Comparison of ENCODE assay signal across 1 fruit fly cellular context in the genomic region with DNA sequence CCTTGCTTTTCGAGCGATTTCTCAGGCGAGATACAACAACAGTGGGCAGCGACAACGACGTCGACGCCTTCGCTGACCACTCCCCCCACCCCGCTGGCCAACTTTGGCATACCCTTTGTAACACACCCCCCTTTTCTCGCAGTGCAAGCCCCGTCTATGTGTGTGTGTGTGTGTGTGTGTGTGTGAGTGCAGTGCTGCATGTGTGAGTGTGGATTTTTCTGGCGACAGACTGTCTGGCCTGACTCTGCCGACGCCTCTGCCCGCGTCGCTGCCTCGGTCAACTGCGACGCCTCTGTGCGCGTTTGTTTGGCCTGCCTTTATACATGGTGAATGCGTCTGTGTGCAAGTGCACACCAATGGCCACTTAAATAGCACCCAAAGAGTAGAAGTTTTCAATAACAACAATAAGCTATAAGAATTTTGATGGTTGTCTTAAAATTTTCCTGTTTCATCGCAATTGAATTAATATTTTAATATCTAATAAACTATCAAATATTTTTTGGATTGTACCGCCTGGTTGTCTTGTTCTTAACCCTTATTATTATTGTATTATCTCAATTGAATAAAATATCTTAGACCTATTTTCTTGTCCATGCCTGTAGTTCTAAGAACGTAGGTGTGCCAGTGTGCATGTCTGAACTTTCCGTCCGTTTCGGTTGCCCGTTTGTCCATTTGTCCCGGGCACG.
TF ChIP-seq lines count a peak whose summit lies in the region.

No protein-coding gene starts in this region.

TF ChIP-seq in whole organism, embryonic, 481 proteins besides CTCF, POLR2A, EP300 and RAD21 (continued from another document and continues in another):
- no peak for TF ChIP-seq CkIIα-i1 (GFP tag; IDR thresholded peaks at IDR 0.05; lab: Robert Waterston, UW)
- TF ChIP-seq CG30403 (GFP tag; optimal IDR thresholded peaks at IDR 0.05; lab: Kevin White, UChicago): peak; percentile 84
- peak; percentile 95 for TF ChIP-seq Oli (tag; optimal IDR thresholded peaks at IDR 0.05; lab: Kevin White, UChicago)
- TF ChIP-seq D19A (tag; optimal IDR thresholded peaks at IDR 0.05; lab: Kevin White, UChicago): peak; percentile 95
- TF ChIP-seq Dp (GFP tag; optimal IDR thresholded peaks at IDR 0.05; lab: Kevin White, UChicago): no peak
- TF ChIP-seq unc-4 (GFP tag; IDR thresholded peaks at IDR 0.05; lab: Robert Waterston, UW; ENCODE audit: partially characterized antibody): no peak
- peak; percentile 81 for TF ChIP-seq sens-2 (GFP tag; IDR thresholded peaks at IDR 0.05; lab: Robert Waterston, UW)
- no peak for TF ChIP-seq pb (GFP tag; optimal IDR thresholded peaks at IDR 0.05; lab: Kevin White, UChicago)
- TF ChIP-seq B-H2 (GFP tag; optimal IDR thresholded peaks at IDR 0.05; lab: Kevin White, UChicago): peak; percentile 32
- TF ChIP-seq CG10979 (tag; optimal IDR thresholded peaks at IDR 0.05; lab: Kevin White, UChicago): peak; percentile 97
- peak; percentile 96 for TF ChIP-seq CG33557 (GFP tag; optimal IDR thresholded peaks at IDR 0.05; lab: Kevin White, UChicago)
- TF ChIP-seq CG4282 (GFP tag; optimal IDR thresholded peaks at IDR 0.05; lab: Kevin White, UChicago): no peak
- TF ChIP-seq Xrp1 (GFP tag; IDR thresholded peaks at IDR 0.05; lab: Robert Waterston, UW): peak; percentile 95
- no peak for TF ChIP-seq hth (optimal IDR thresholded peaks at IDR 0.05; lab: Kevin White, UChicago)
- peak; percentile 52 for TF ChIP-seq CG10462 (GFP tag; optimal IDR thresholded peaks at IDR 0.05; lab: Kevin White, UChicago)
- peak; percentile 17 for TF ChIP-seq lilli (GFP tag; optimal IDR thresholded peaks at IDR 0.05; lab: Kevin White, UChicago)
- TF ChIP-seq ATbp (GFP tag; optimal IDR thresholded peaks at IDR 0.05; lab: Kevin White, UChicago): peak; percentile 94
- peak; percentile 82 for TF ChIP-seq CG1602 (GFP tag; optimal IDR thresholded peaks at IDR 0.05; lab: Kevin White, UChicago)
- no peak for TF ChIP-seq zen2 (GFP tag; IDR thresholded peaks at IDR 0.05; lab: Robert Waterston, UW; ENCODE audit: partially characterized antibody)
- TF ChIP-seq Hr51 (GFP tag; optimal IDR thresholded peaks at IDR 0.05; lab: Kevin White, UChicago): peak in 1 of 2 experiments; percentile 94
- no peak for TF ChIP-seq Bgb (GFP tag; IDR thresholded peaks at IDR 0.05; lab: Robert Waterston, UW; ENCODE audit: partially characterized antibody)
- peak; percentile 12 for TF ChIP-seq bab2 (GFP tag; optimal IDR thresholded peaks at IDR 0.05; lab: Kevin White, UChicago)
- peak; percentile 35 for TF ChIP-seq CG4854 (GFP tag; optimal IDR thresholded peaks at IDR 0.05; lab: Kevin White, UChicago)
- TF ChIP-seq CG9797 (GFP tag; optimal IDR thresholded peaks at IDR 0.05; lab: Kevin White, UChicago): peak; percentile 9
- no peak; the same call in 3 of the 4 replicates for TF ChIP-seq Gug (GFP tag; IDR thresholded peaks at IDR 0.05; lab: Robert Waterston, UW)
- peak; percentile 67 for TF ChIP-seq ssp (GFP tag; IDR thresholded peaks at IDR 0.05; lab: Robert Waterston, UW)
- no peak for TF ChIP-seq inv (GFP tag; IDR thresholded peaks at IDR 0.05; lab: Robert Waterston, UW; ENCODE audit: partially characterized antibody)
- peak; percentile 4 for TF ChIP-seq schlank (tag; optimal IDR thresholded peaks at IDR 0.05; lab: Kevin White, UChicago)
- no peak for TF ChIP-seq Mes4 (GFP tag; optimal IDR thresholded peaks at IDR 0.05; lab: Kevin White, UChicago)
- TF ChIP-seq CG14050 (GFP tag; IDR thresholded peaks at IDR 0.05; lab: Robert Waterston, UW): peak; percentile 76
- TF ChIP-seq CG14014 (GFP tag; IDR thresholded peaks at IDR 0.05; lab: Robert Waterston, UW): peak; percentile 78
- no peak for TF ChIP-seq slp2 (GFP tag; optimal IDR thresholded peaks at IDR 0.05; lab: Kevin White, UChicago)
- no peak for TF ChIP-seq usp (GFP tag; optimal IDR thresholded peaks at IDR 0.05; lab: Kevin White, UChicago)
- peak; percentile 75 for TF ChIP-seq CG5953 (GFP tag; IDR thresholded peaks at IDR 0.05; lab: Robert Waterston, UW)
- TF ChIP-seq CG3163 (GFP tag; optimal IDR thresholded peaks at IDR 0.05; lab: Kevin White, UChicago): no peak
- peak; percentile 51 for TF ChIP-seq psq (GFP tag; optimal IDR thresholded peaks at IDR 0.05; lab: Kevin White, UChicago)
- peak; percentile 7 for TF ChIP-seq CG1603 (tag; optimal IDR thresholded peaks at IDR 0.05; lab: Kevin White, UChicago)
- peak; percentile 95 for TF ChIP-seq CG15601 (tag; optimal IDR thresholded peaks at IDR 0.05; lab: Kevin White, UChicago)
- TF ChIP-seq Dip3 (GFP tag; optimal IDR thresholded peaks at IDR 0.05; lab: Kevin White, UChicago): no peak
- peak; percentile 80 for TF ChIP-seq Hmr (GFP tag; optimal IDR thresholded peaks at IDR 0.05; lab: Kevin White, UChicago)
- peak; percentile 82 for TF ChIP-seq onecut (GFP tag; IDR thresholded peaks at IDR 0.05; lab: Robert Waterston, UW)
- TF ChIP-seq grau (tag; optimal IDR thresholded peaks at IDR 0.05; lab: Kevin White, UChicago): peak; percentile 92
- TF ChIP-seq CG7928 (GFP tag; optimal IDR thresholded peaks at IDR 0.05; lab: Kevin White, UChicago): peak; percentile 27
- peak; percentile 85 for TF ChIP-seq lmd (GFP tag; IDR thresholded peaks at IDR 0.05; lab: Robert Waterston, UW)
- TF ChIP-seq jing (GFP tag; optimal IDR thresholded peaks at IDR 0.05; lab: Kevin White, UChicago): peak; percentile 69
- peak; percentile 95 for TF ChIP-seq unpg (GFP tag; optimal IDR thresholded peaks at IDR 0.05; lab: Kevin White, UChicago)
- peak; percentile 87 for TF ChIP-seq CG5180 (GFP tag; optimal IDR thresholded peaks at IDR 0.05; lab: Kevin White, UChicago)
- TF ChIP-seq Lhr (GFP tag; optimal IDR thresholded peaks at IDR 0.05; lab: Kevin White, UChicago): peak; percentile 84
- peak; percentile 56; the same call in 1 of the 3 replicates for TF ChIP-seq CG3726 (GFP tag; IDR thresholded peaks at IDR 0.05; lab: Robert Waterston, UW)
- no peak for TF ChIP-seq CG2129 (GFP tag; IDR thresholded peaks at IDR 0.05; lab: Robert Waterston, UW; ENCODE audit: partially characterized antibody)
- TF ChIP-seq gce (GFP tag; IDR thresholded peaks at IDR 0.05; lab: Robert Waterston, UW): peak; percentile 71; the same call in 2 of the 3 replicates
- TF ChIP-seq CG8388 (GFP tag; optimal IDR thresholded peaks at IDR 0.05; lab: Kevin White, UChicago): peak; percentile 95
- peak; percentile 26 for TF ChIP-seq MESR4 (GFP tag; optimal IDR thresholded peaks at IDR 0.05; lab: Kevin White, UChicago)
- TF ChIP-seq CG34376 (GFP tag; optimal IDR thresholded peaks at IDR 0.05; lab: Kevin White, UChicago): peak; percentile 41
- TF ChIP-seq NK7.1 (GFP tag; optimal IDR thresholded peaks at IDR 0.05; lab: Kevin White, UChicago): no peak
- peak; percentile 92 for TF ChIP-seq Fer1 (GFP tag; optimal IDR thresholded peaks at IDR 0.05; lab: Kevin White, UChicago)
- TF ChIP-seq ken (GFP tag; IDR thresholded peaks at IDR 0.05; lab: Robert Waterston, UW): peak; percentile 75; the same call in 2 of the 3 replicates
- no peak for TF ChIP-seq nerfin-2 (GFP tag; IDR thresholded peaks at IDR 0.05; lab: Robert Waterston, UW; ENCODE audit: partially characterized antibody)
- peak; percentile 81 for TF ChIP-seq Nf-YB (GFP tag; optimal IDR thresholded peaks at IDR 0.05; lab: Kevin White, UChicago)
- peak; percentile 52 for TF ChIP-seq Lim3 (GFP tag; IDR thresholded peaks at IDR 0.05; lab: Robert Waterston, UW)
- TF ChIP-seq CG6175 (GFP tag; IDR thresholded peaks at IDR 0.05; lab: Robert Waterston, UW): no peak
- TF ChIP-seq CG7987 (GFP tag; optimal IDR thresholded peaks at IDR 0.05; lab: Kevin White, UChicago): peak; percentile 46
- no peak; the same call in none of the 2 replicates for TF ChIP-seq Rfx (GFP tag; IDR thresholded peaks at IDR 0.05; lab: Robert Waterston, UW)
- TF ChIP-seq Hey (tag; optimal IDR thresholded peaks at IDR 0.05; lab: Kevin White, UChicago): peak; percentile 15
- no peak for TF ChIP-seq CG16779 (GFP tag; IDR thresholded peaks at IDR 0.05; lab: Robert Waterston, UW)
- TF ChIP-seq Nf-YC (tag; optimal IDR thresholded peaks at IDR 0.05; lab: Kevin White, UChicago): peak; percentile 82
- no peak for TF ChIP-seq CG2199 (GFP tag; IDR thresholded peaks at IDR 0.05; lab: Robert Waterston, UW)
- no peak for TF ChIP-seq pum (GFP tag; optimal IDR thresholded peaks at IDR 0.05; lab: Kevin White, UChicago)
- peak; percentile 89 for TF ChIP-seq CG2875 (GFP tag; optimal IDR thresholded peaks at IDR 0.05; lab: Kevin White, UChicago)
- no peak for TF ChIP-seq rib (GFP tag; IDR thresholded peaks at IDR 0.05; lab: Robert Waterston, UW)
- TF ChIP-seq E2f2 (GFP tag; IDR thresholded peaks at IDR 0.05; lab: Robert Waterston, UW): peak; percentile 51; the same call in 1 of the 2 replicates
- no peak for TF ChIP-seq Dfd (GFP tag; optimal IDR thresholded peaks at IDR 0.05; lab: Kevin White, UChicago)
- TF ChIP-seq fru (optimal IDR thresholded peaks at IDR 0.05; lab: Kevin White, UChicago): no peak
- TF ChIP-seq fu2 (GFP tag; optimal IDR thresholded peaks at IDR 0.05; lab: Kevin White, UChicago): no peak
- no peak for TF ChIP-seq luna (GFP tag; optimal IDR thresholded peaks at IDR 0.05; lab: Kevin White, UChicago)
- no peak for TF ChIP-seq CG14965 (GFP tag; optimal IDR thresholded peaks at IDR 0.05; lab: Kevin White, UChicago; ENCODE audit: borderline replicate concordance)
- no peak for TF ChIP-seq hb (GFP tag; IDR thresholded peaks at IDR 0.05; lab: Robert Waterston, UW; ENCODE audit: partially characterized antibody)
- TF ChIP-seq dan (GFP tag; IDR thresholded peaks at IDR 0.05; lab: Robert Waterston, UW): no peak
- TF ChIP-seq HHEX (GFP tag; optimal IDR thresholded peaks at IDR 0.05; lab: Kevin White, UChicago): peak; percentile 82
- TF ChIP-seq cad (GFP tag; optimal IDR thresholded peaks at IDR 0.05; lab: Kevin White, UChicago): no peak
- peak; percentile 96 for TF ChIP-seq CG8924 (tag; optimal IDR thresholded peaks at IDR 0.05; lab: Kevin White, UChicago)
- TF ChIP-seq CG17359 (tag; optimal IDR thresholded peaks at IDR 0.05; lab: Kevin White, UChicago): peak; percentile 93
- TF ChIP-seq H2.0 (GFP tag; IDR thresholded peaks at IDR 0.05; lab: Robert Waterston, UW): peak; percentile 82
- TF ChIP-seq Hr78 (GFP tag; optimal IDR thresholded peaks at IDR 0.05; lab: Kevin White, UChicago): peak in 1 of 2 experiments; percentile 92
- TF ChIP-seq knrl (GFP tag; IDR thresholded peaks at IDR 0.05; lab: Robert Waterston, UW; ENCODE audit: partially characterized antibody): no peak
- TF ChIP-seq dati (GFP tag; IDR thresholded peaks at IDR 0.05; lab: Robert Waterston, UW): 0 out of 2 replicates have a peak, but pooled peaks have one; percentile 42
- TF ChIP-seq CG10654 (GFP tag; optimal IDR thresholded peaks at IDR 0.05; lab: Kevin White, UChicago): peak; percentile 58
- TF ChIP-seq BEAF-32 (GFP tag; optimal IDR thresholded peaks at IDR 0.05; lab: Kevin White, UChicago): no peak
- peak; percentile 90 for TF ChIP-seq CG13296 (GFP tag; optimal IDR thresholded peaks at IDR 0.05; lab: Kevin White, UChicago)
- TF ChIP-seq CG4404 (GFP tag; IDR thresholded peaks at IDR 0.05; lab: Robert Waterston, UW): peak; percentile 71
- TF ChIP-seq Chrac-16 (GFP tag; optimal IDR thresholded peaks at IDR 0.05; lab: Kevin White, UChicago): peak; percentile 54
- peak; percentile 93 for TF ChIP-seq Blimp-1 (GFP tag; optimal IDR thresholded peaks at IDR 0.05; lab: Kevin White, UChicago)
- peak; percentile 49 for TF ChIP-seq ems (GFP tag; optimal IDR thresholded peaks at IDR 0.05; lab: Kevin White, UChicago)
- TF ChIP-seq caup (GFP tag; optimal IDR thresholded peaks at IDR 0.05; lab: Kevin White, UChicago; ENCODE audit: severe bottlenecking): peak; percentile 77
- peak; percentile 80 for TF ChIP-seq sisA (GFP tag; IDR thresholded peaks at IDR 0.05; lab: Robert Waterston, UW)
- peak; percentile 56 for TF ChIP-seq fd3F (GFP tag; optimal IDR thresholded peaks at IDR 0.05; lab: Kevin White, UChicago)
- TF ChIP-seq CG17361 (GFP tag; IDR thresholded peaks at IDR 0.05; lab: Robert Waterston, UW): peak; percentile 86
- TF ChIP-seq al (GFP tag; IDR thresholded peaks at IDR 0.05; lab: Robert Waterston, UW): no peak
- peak; percentile 7 for TF ChIP-seq Bdp1 (GFP tag; optimal IDR thresholded peaks at IDR 0.05; lab: Kevin White, UChicago)
- TF ChIP-seq h (optimal IDR thresholded peaks at IDR 0.05; lab: Kevin White, UChicago): no peak
- peak; percentile 93 for TF ChIP-seq Spps (tag; optimal IDR thresholded peaks at IDR 0.05; lab: Kevin White, UChicago)
- TF ChIP-seq sob (GFP tag; IDR thresholded peaks at IDR 0.05; lab: Robert Waterston, UW): peak; percentile 71
- no peak for TF ChIP-seq Neu2 (GFP tag; optimal IDR thresholded peaks at IDR 0.05; lab: Kevin White, UChicago; ENCODE audit: borderline replicate concordance)
- no peak for TF ChIP-seq CG9609 (GFP tag; optimal IDR thresholded peaks at IDR 0.05; lab: Kevin White, UChicago)
- TF ChIP-seq CG9817 (tag; optimal IDR thresholded peaks at IDR 0.05; lab: Kevin White, UChicago): peak; percentile 81
- peak; percentile 81 for TF ChIP-seq CG6854 (GFP tag; optimal IDR thresholded peaks at IDR 0.05; lab: Kevin White, UChicago)
- peak; percentile 71 for TF ChIP-seq Hr3 (GFP tag; optimal IDR thresholded peaks at IDR 0.05; lab: Kevin White, UChicago)
- peak; percentile 93 for TF ChIP-seq zen (tag; optimal IDR thresholded peaks at IDR 0.05; lab: Kevin White, UChicago)
- TF ChIP-seq CG3995 (GFP tag; optimal IDR thresholded peaks at IDR 0.05; lab: Kevin White, UChicago): no peak
- TF ChIP-seq CG12744 (GFP tag; optimal IDR thresholded peaks at IDR 0.05; lab: Kevin White, UChicago): no peak
- TF ChIP-seq Jarid2 (GFP tag; optimal IDR thresholded peaks at IDR 0.05; lab: Kevin White, UChicago): peak; percentile 59
- peak; percentile 82 for TF ChIP-seq CG34422 (GFP tag; IDR thresholded peaks at IDR 0.05; lab: Robert Waterston, UW)
- peak; percentile 48 for TF ChIP-seq CG31365 (tag; optimal IDR thresholded peaks at IDR 0.05; lab: Kevin White, UChicago)
- TF ChIP-seq odd (GFP tag; optimal IDR thresholded peaks at IDR 0.05; lab: Kevin White, UChicago): peak; percentile 89
- peak; percentile 41; the same call in 1 of the 2 replicates for TF ChIP-seq dimm (GFP tag; IDR thresholded peaks at IDR 0.05; lab: Robert Waterston, UW)
- peak; percentile 91 for TF ChIP-seq CG1529 (GFP tag; optimal IDR thresholded peaks at IDR 0.05; lab: Kevin White, UChicago)
- TF ChIP-seq ci (GFP tag; IDR thresholded peaks at IDR 0.05; lab: Robert Waterston, UW): peak; percentile 86; the same call in 2 of the 3 replicates
- peak; percentile 87 for TF ChIP-seq stc (GFP tag; IDR thresholded peaks at IDR 0.05; lab: Robert Waterston, UW)
- peak; percentile 75 for TF ChIP-seq chm (GFP tag; IDR thresholded peaks at IDR 0.05; lab: Robert Waterston, UW)
- TF ChIP-seq shn (GFP tag; optimal IDR thresholded peaks at IDR 0.05; lab: Kevin White, UChicago): no peak
- peak; percentile 82 for TF ChIP-seq CG3281 (GFP tag; optimal IDR thresholded peaks at IDR 0.05; lab: Kevin White, UChicago)
- no peak for TF ChIP-seq bbx (GFP tag; IDR thresholded peaks at IDR 0.05; lab: Robert Waterston, UW; ENCODE audit: partially characterized antibody)
